Fruit fly (Drosophila melanogaster) whole organism, embryonic: Measurements from ENCODE around the gene Acp76A.

Experiments
- Atf-2 ChIP-seq: fragments of 200-800 bp; sonication (Bioruptor generic); optimal IDR thresholded peaks from 2 replicates; lab custom pipeline; 2016; ENCODE audit warnings: missing biosample characterization, missing genetic modification characterization
- BtbVII ChIP-seq: fragments of 200-800 bp; sonication (Bioruptor generic); optimal IDR thresholded peaks from 3 replicates; lab custom pipeline; 2017; ENCODE audit warnings: missing biosample characterization, mild to moderate bottlenecking, missing genetic modification characterization
- CG10267 ChIP-seq: fragments of 200-800 bp; sonication (Bioruptor generic); optimal IDR thresholded peaks from 2 replicates; lab custom pipeline; 2018; ENCODE audit warnings: missing biosample characterization, mild to moderate bottlenecking, missing genetic modification characterization, moderate library complexity
- CG12299 ChIP-seq: fragments of 200-800 bp; sonication (Bioruptor generic); optimal IDR thresholded peaks from 2 replicates; lab custom pipeline; 2018; ENCODE audit warnings: missing biosample characterization, mild to moderate bottlenecking, missing genetic modification characterization
- CG12942 ChIP-seq: fragments of 200-800 bp; sonication (Bioruptor generic); optimal IDR thresholded peaks from 3 replicates; lab custom pipeline; 2016; ENCODE audit warnings: missing biosample characterization, missing genetic modification characterization
- CG13424 ChIP-seq: fragments of 200-800 bp; sonication (Bioruptor generic); optimal IDR thresholded peaks from 2 replicates; lab custom pipeline; 2019; ENCODE audit warnings: missing biosample characterization, mild to moderate bottlenecking, missing genetic modification characterization, moderate library complexity
- CG15073 ChIP-seq: fragments of 200-800 bp; sonication (Bioruptor generic); optimal IDR thresholded peaks from 2 replicates; lab custom pipeline; 2016; ENCODE audit warnings: missing biosample characterization, missing genetic modification characterization
- CG15269 ChIP-seq: fragments of 200-800 bp; sonication (Bioruptor generic); optimal IDR thresholded peaks from 2 replicates; lab custom pipeline; 2018; ENCODE audit warnings: missing biosample characterization, mild to moderate bottlenecking, missing genetic modification characterization, moderate library complexity
- CG16779 ChIP-seq: fragments of 200-800 bp; sonication (Bioruptor generic); IDR thresholded peaks from 2 replicates; pipeline ENCODE4 v1.3.6; 2022; ENCODE audit warnings: missing biosample characterization, missing genetic modification characterization
- CG17359 ChIP-seq: fragments of 200-800 bp; sonication (Bioruptor generic); optimal IDR thresholded peaks from 3 replicates; lab custom pipeline; 2018; ENCODE audit warnings: missing biosample characterization, mild to moderate bottlenecking, missing genetic modification characterization, moderate library complexity
- CG30403 ChIP-seq: fragments of 200-800 bp; sonication (Bioruptor generic); optimal IDR thresholded peaks from 3 replicates; lab custom pipeline; 2016; ENCODE audit warnings: missing biosample characterization, missing genetic modification characterization
- CG30431 ChIP-seq: fragments of 200-800 bp; sonication (Bioruptor generic); optimal IDR thresholded peaks from 2 replicates; lab custom pipeline; 2017; ENCODE audit warnings: missing biosample characterization, missing genetic modification characterization
- CG31388 ChIP-seq: fragments of 200-800 bp; sonication (Bioruptor generic); optimal IDR thresholded peaks from 2 replicates; lab custom pipeline; 2016; ENCODE audit warnings: missing biosample characterization, missing genetic modification characterization
- CG33213 ChIP-seq: fragments of 200-800 bp; sonication (Bioruptor generic); optimal IDR thresholded peaks from 3 replicates; lab custom pipeline; 2016; ENCODE audit warnings: missing biosample characterization, missing genetic modification characterization
- CG33557 ChIP-seq: fragments of 200-800 bp; sonication (Bioruptor generic); optimal IDR thresholded peaks from 2 replicates; lab custom pipeline; 2019; ENCODE audit warnings: missing biosample characterization, mild to moderate bottlenecking, missing genetic modification characterization, moderate library complexity
- CG4730 ChIP-seq: fragments of 200-800 bp; sonication (Bioruptor generic); IDR thresholded peaks from 2 replicates; pipeline ENCODE4 v1.3.6; 2022; ENCODE audit warnings: missing biosample characterization, missing genetic modification characterization
- CG5245 ChIP-seq: fragments of 200-800 bp; sonication (Bioruptor generic); optimal IDR thresholded peaks from 3 replicates; lab custom pipeline; 2016; ENCODE audit warnings: missing biosample characterization, missing genetic modification characterization
- CG6175 ChIP-seq: fragments of 200-800 bp; sonication (Bioruptor generic); IDR thresholded peaks from 3 replicates; pipeline ENCODE4 v1.3.6; 2022; ENCODE audit warnings: missing biosample characterization, missing genetic modification characterization
- CG6654 ChIP-seq: fragments of 200-800 bp; sonication (Bioruptor generic); optimal IDR thresholded peaks from 2 replicates; lab custom pipeline; 2017; ENCODE audit warnings: missing biosample characterization, mild to moderate bottlenecking, missing genetic modification characterization
- CG7556 ChIP-seq: fragments of 200-800 bp; sonication (Bioruptor generic); optimal IDR thresholded peaks from 2 replicates; lab custom pipeline; 2017; ENCODE audit warnings: missing biosample characterization, mild to moderate bottlenecking, missing genetic modification characterization
- CG8924 ChIP-seq: fragments of 200-800 bp; optimal IDR thresholded peaks from 3 replicates; lab custom pipeline; 2019; ENCODE audit warnings: missing biosample characterization, mild to moderate bottlenecking, missing genetic modification characterization, moderate library complexity
- CkIIα-i1 ChIP-seq: fragments of 200-800 bp; sonication (Bioruptor generic); IDR thresholded peaks from 2 replicates; pipeline ENCODE4 v1.3.6; 2022; ENCODE audit warnings: missing biosample characterization, missing genetic modification characterization
- D ChIP-seq, 2 experiments: fragments of 200-800 bp in 1 of 2; fragments of >200 bp in 1 of 2; sonication (Bioruptor generic) in 1 of 2; optimal IDR thresholded peaks; 2 replicates in 1 of 2; 3 replicates in 1 of 2; lab custom pipeline; 2017; ENCODE audit warnings: mild to moderate bottlenecking in 1 of 2, missing biosample characterization in 1 of 2, missing genetic modification characterization in 1 of 2, missing genetic modification reagents in 1 of 2
- D19A ChIP-seq: fragments of 200-800 bp; optimal IDR thresholded peaks from 3 replicates; lab custom pipeline; 2019; ENCODE audit warnings: missing biosample characterization, mild to moderate bottlenecking, missing genetic modification characterization, moderate library complexity
- Doc3 ChIP-seq: fragments of 200-800 bp; sonication (Bioruptor generic); IDR thresholded peaks from 3 replicates; pipeline ENCODE4 v1.3.6; 2022; ENCODE audit warnings: missing biosample characterization, missing genetic modification characterization; ENCODE audit not compliant: partially characterized antibody
- E2f1 ChIP-seq: fragments of 200-800 bp; sonication (Bioruptor generic); IDR thresholded peaks from 2 replicates; pipeline ENCODE4 v1.3.6; 2022; ENCODE audit warnings: missing biosample characterization, missing genetic modification characterization
- HHEX ChIP-seq: fragments of 200-800 bp; sonication (Bioruptor generic); optimal IDR thresholded peaks from 3 replicates; lab custom pipeline; 2017; ENCODE audit warnings: missing biosample characterization, mild to moderate bottlenecking, missing genetic modification characterization, missing genetic modification reagents
- Hand ChIP-seq: fragments of 200-800 bp; sonication (Bioruptor generic); optimal IDR thresholded peaks from 2 replicates; lab custom pipeline; 2017; ENCODE audit warnings: mild to moderate bottlenecking, missing biosample characterization, missing genetic modification reagents, missing genetic modification characterization
- HmgZ ChIP-seq: fragments of 200-800 bp; sonication (Bioruptor generic); optimal IDR thresholded peaks from 2 replicates; lab custom pipeline; 2018; ENCODE audit warnings: missing biosample characterization, mild to moderate bottlenecking, missing genetic modification characterization
- Hr51 ChIP-seq, 2 experiments: fragments of 200-800 bp; sonication (Bioruptor generic); optimal IDR thresholded peaks; 2 replicates in 1 of 2; 3 replicates in 1 of 2; lab custom pipeline; 2016 to 2018; ENCODE audit warnings: missing biosample characterization in 2 of 2, missing genetic modification characterization in 2 of 2, mild to moderate bottlenecking in 1 of 2, moderate library complexity in 1 of 2
- Kr ChIP-seq: fragments of 200-800 bp; sonication (Bioruptor generic); optimal IDR thresholded peaks from 2 replicates; lab custom pipeline; 2017; ENCODE audit warnings: missing biosample characterization, mild to moderate bottlenecking, missing genetic modification characterization
- Lim3 ChIP-seq: fragments of 200-800 bp; sonication (Bioruptor generic); IDR thresholded peaks from 2 replicates; pipeline ENCODE4 v1.3.6; 2022; ENCODE audit warnings: missing biosample characterization, missing genetic modification characterization
- MBD-R2 ChIP-seq: fragments of 200-800 bp; sonication (Bioruptor generic); IDR thresholded peaks from 2 replicates; pipeline ENCODE4 v1.3.6; 2022; ENCODE audit warnings: missing biosample characterization, missing genetic modification characterization
- NFAT ChIP-seq: fragments of 200-800 bp; sonication (Bioruptor generic); IDR thresholded peaks from 2 replicates; pipeline ENCODE4 v1.3.6; 2022; ENCODE audit warnings: missing biosample characterization, missing genetic modification characterization
- Nf-YA ChIP-seq: fragments of 200-800 bp; sonication (Bioruptor generic); IDR thresholded peaks from 2 replicates; pipeline ENCODE4 v1.3.6; 2022; ENCODE audit warnings: missing biosample characterization, missing genetic modification characterization
- Nf-YC ChIP-seq: fragments of 200-800 bp; optimal IDR thresholded peaks from 3 replicates; lab custom pipeline; 2019; ENCODE audit warnings: missing biosample characterization, mild to moderate bottlenecking, missing genetic modification characterization, moderate library complexity
- Rx ChIP-seq: fragments of 200-800 bp; sonication (Bioruptor generic); IDR thresholded peaks from 2 replicates; pipeline ENCODE4 v1.3.6; 2022; ENCODE audit warnings: missing biosample characterization, missing genetic modification characterization
- Side ChIP-seq: fragments of 200-800 bp; sonication (Bioruptor generic); optimal IDR thresholded peaks from 2 replicates; lab custom pipeline; 2016; ENCODE audit warnings: missing biosample characterization, missing genetic modification characterization
- Vsx1 ChIP-seq: fragments of 200-800 bp; sonication (Bioruptor generic); optimal IDR thresholded peaks from 2 replicates; lab custom pipeline; 2017; ENCODE audit warnings: missing biosample characterization, mild to moderate bottlenecking, missing genetic modification characterization, missing genetic modification reagents
- Xbp1 ChIP-seq: fragments of 200-800 bp; sonication (Bioruptor generic); optimal IDR thresholded peaks from 3 replicates; lab custom pipeline; 2016; ENCODE audit warnings: missing biosample characterization, mild to moderate bottlenecking, missing genetic modification characterization
- bbx ChIP-seq: fragments of 200-800 bp; sonication (Bioruptor generic); IDR thresholded peaks from 2 replicates; pipeline ENCODE4 v1.3.6; 2022; ENCODE audit warnings: missing biosample characterization, missing genetic modification characterization; ENCODE audit not compliant: partially characterized antibody
- chif ChIP-seq, 2 experiments: fragments of 200-800 bp; sonication (Bioruptor generic); optimal IDR thresholded peaks; 3 replicates each; lab custom pipeline; 2016; ENCODE audit warnings: missing biosample characterization in 2 of 2, missing genetic modification characterization in 2 of 2
- dmrt11E ChIP-seq: fragments of 200-800 bp; sonication (Bioruptor generic); optimal IDR thresholded peaks from 3 replicates; lab custom pipeline; 2018; ENCODE audit warnings: missing biosample characterization, mild to moderate bottlenecking, missing genetic modification characterization, moderate library complexity
- eve ChIP-seq, 2 experiments: fragments of >200 bp; optimal IDR thresholded peaks; 2 replicates each; lab custom pipeline; 2017; ENCODE audit warnings: missing biosample characterization in 2 of 2, missing genetic modification characterization in 2 of 2
- gsb ChIP-seq: fragments of 200-800 bp; sonication (Bioruptor generic); IDR thresholded peaks from 2 replicates; pipeline ENCODE4 v1.3.6; 2022; ENCODE audit warnings: missing biosample characterization, missing genetic modification characterization
- jigr1 ChIP-seq: fragments of 200-800 bp; sonication (Bioruptor generic); IDR thresholded peaks from 3 replicates; pipeline ENCODE4 v1.3.6; 2022; ENCODE audit warnings: missing biosample characterization, missing genetic modification characterization
- lbe ChIP-seq: fragments of 200-800 bp; sonication (Bioruptor generic); optimal IDR thresholded peaks from 2 replicates; lab custom pipeline; 2016; ENCODE audit warnings: missing biosample characterization, mild to moderate bottlenecking, missing genetic modification characterization
- sens ChIP-seq: fragments of 200-800 bp; sonication (Bioruptor generic); peaks from one replicate; lab custom pipeline; 2016; ENCODE audit warnings: missing biosample characterization, missing genetic modification characterization
- sima ChIP-seq: fragments of 200-800 bp; sonication (Bioruptor generic); optimal IDR thresholded peaks from 2 replicates; lab custom pipeline; 2016; ENCODE audit warnings: missing biosample characterization, missing genetic modification characterization
- tgo ChIP-seq: fragments of 200-800 bp; sonication (Bioruptor generic); IDR thresholded peaks from 3 replicates; pipeline ENCODE4 v1.3.6; 2022; ENCODE audit warnings: missing biosample characterization, missing genetic modification characterization
- trem ChIP-seq: fragments of 200-800 bp; optimal IDR thresholded peaks from 3 replicates; lab custom pipeline; 2019; ENCODE audit warnings: missing biosample characterization, mild to moderate bottlenecking, missing genetic modification characterization, moderate library complexity
- zfh2 ChIP-seq: fragments of 200-800 bp; sonication (Bioruptor generic); optimal IDR thresholded peaks from 2 replicates; lab custom pipeline; 2016; ENCODE audit warnings: missing biosample characterization, missing genetic modification characterization

The Acp76A gene

dm6 chr3L:19073909-19074239 lies 22.0 kb upstream of the Acp76A start (continued):
- no peak for TF ChIP-seq CG30431
- TF ChIP-seq CG5245 (GFP tag; lab: Kevin White, UChicago), result no peak
- no peak for TF ChIP-seq CG6654 (GFP tag; lab: Kevin White, UChicago)
- peak; percentile 46 for TF ChIP-seq trem (tag; lab: Kevin White, UChicago)
- TF ChIP-seq Hr51 (GFP tag; optimal IDR thresholded peaks at IDR 0.05; lab: Kevin White, UChicago), result peak in 1 of 2 experiments; percentile 75
- no peak for TF ChIP-seq Rx (GFP tag; lab: Robert Waterston, UW)
- TF ChIP-seq Kr (GFP tag; lab: Kevin White, UChicago), result no peak
- TF ChIP-seq gsb (GFP tag; lab: Robert Waterston, UW), result no peak
- TF ChIP-seq CG33213 (GFP tag; lab: Kevin White, UChicago), result no peak
- TF ChIP-seq CkIIα-i1 (GFP tag; lab: Robert Waterston, UW), result no peak
- no peak for TF ChIP-seq CG6175 (GFP tag; lab: Robert Waterston, UW)
- TF ChIP-seq E2f1, result no peak
- TF ChIP-seq CG4730 (GFP tag; lab: Robert Waterston, UW), result no peak
- TF ChIP-seq sima (GFP tag; lab: Kevin White, UChicago), result no peak
- no peak for TF ChIP-seq Doc3 (GFP tag; lab: Robert Waterston, UW)
- TF ChIP-seq CG13424 (tag; lab: Kevin White, UChicago), result peak; percentile 73
- peak in 1 of 2 experiments; percentile 69 for TF ChIP-seq eve (GFP tag; optimal IDR thresholded peaks at IDR 0.05; lab: Kevin White, UChicago)
- TF ChIP-seq CG33557 (GFP tag; lab: Kevin White, UChicago), result no peak
- no peak for TF ChIP-seq D (optimal IDR thresholded peaks at IDR 0.05; lab: Kevin White, UChicago)
- peak; percentile 49 for TF ChIP-seq D (GFP tag; optimal IDR thresholded peaks at IDR 0.05; lab: Kevin White, UChicago)
- no peak for TF ChIP-seq bbx
- TF ChIP-seq CG16779 (GFP tag; lab: Robert Waterston, UW), result no peak
- no peak for TF ChIP-seq CG12942 (GFP tag; lab: Kevin White, UChicago)
- TF ChIP-seq lbe (GFP tag; lab: Kevin White, UChicago), result no peak
- peak; percentile 41 for TF ChIP-seq CG15269 (tag; lab: Kevin White, UChicago)
- peak; percentile 34 for TF ChIP-seq Xbp1 (GFP tag; lab: Kevin White, UChicago)
- TF ChIP-seq Hand, result no peak
- peak; percentile 5 for TF ChIP-seq HHEX (GFP tag; lab: Kevin White, UChicago)
- peak; percentile 55 for TF ChIP-seq D19A
- no peak for TF ChIP-seq NFAT (GFP tag; lab: Robert Waterston, UW)
- TF ChIP-seq Nf-YC (tag; lab: Kevin White, UChicago), result no peak
- TF ChIP-seq CG10267 (tag; lab: Kevin White, UChicago), result peak; percentile 63
- no peak for TF ChIP-seq zfh2 (GFP tag; lab: Kevin White, UChicago)
- TF ChIP-seq Atf-2 (GFP tag; lab: Kevin White, UChicago), result no peak
- peak; percentile 21; the same call in 1 of the 3 replicates for TF ChIP-seq tgo (GFP tag; lab: Robert Waterston, UW)
- no peak for TF ChIP-seq Side (GFP tag; lab: Kevin White, UChicago)
- no peak for TF ChIP-seq Lim3 (GFP tag; lab: Robert Waterston, UW)
- no peak for TF ChIP-seq CG15073 (GFP tag; lab: Kevin White, UChicago)
- peak; percentile 59 for TF ChIP-seq CG8924
- TF ChIP-seq sens (GFP tag; lab: Kevin White, UChicago), result peak; percentile 46
- no peak for TF ChIP-seq Nf-YA (GFP tag; lab: Robert Waterston, UW)
- TF ChIP-seq CG7556 (GFP tag; lab: Kevin White, UChicago), result peak; percentile 63
- no peak for TF ChIP-seq MBD-R2 (GFP tag; lab: Robert Waterston, UW)
- TF ChIP-seq CG30403 (GFP tag; lab: Kevin White, UChicago), result peak; percentile 56
- TF ChIP-seq BtbVII (GFP tag; lab: Kevin White, UChicago), result no peak
- no peak for TF ChIP-seq CG31388 (GFP tag; lab: Kevin White, UChicago)
- TF ChIP-seq HmgZ (tag; lab: Kevin White, UChicago), result no peak
- TF ChIP-seq jigr1 (GFP tag; lab: Robert Waterston, UW), result no peak
- no peak for TF ChIP-seq chif (GFP tag; optimal IDR thresholded peaks at IDR 0.05; lab: Kevin White, UChicago)
- TF ChIP-seq CG17359, result peak; percentile 63
- TF ChIP-seq Vsx1, result no peak
- TF ChIP-seq dmrt11E (tag; lab: Kevin White, UChicago), result no peak
- TF ChIP-seq CG12299 (tag; lab: Kevin White, UChicago), result peak; percentile 15
